Worm (Caenorhabditis elegans): ENCODE data around the gene F56B3.6.

F56B3.6 gene

ce11 chrIV:830262-830960 is 42.6 kb downstream of the F56B3.6 start:
- TF ChIP-seq aha-1 (tag): peak; percentile 93
- no peak for TF ChIP-seq zfp-3 (GFP tag; conservative IDR thresholded peaks at IDR 0.05)

ce11 chrIV:831796-832486 is 44.1 kb downstream of the F56B3.6 start, which contains the start of the genes madf-1 and Y55F3BR.10:
TSS of gene madf-1 (minus strand) at chrIV:831896.
TSS of gene Y55F3BR.10 (plus strand) at chrIV:832436.
- TF ChIP-seq T20F7.1 (GFP tag; optimal IDR thresholded peaks at IDR 0.05) (no peak), lsy-2 (tag; optimal IDR thresholded peaks at IDR 0.05) (no peak), spr-3 (GFP tag; optimal IDR thresholded peaks at IDR 0.05) (no peak), nhr-237 (tag; optimal IDR thresholded peaks at IDR 0.05) (no peak), dmd-9 (GFP tag; IDR thresholded peaks at IDR 0.05) (no peak), nhr-102 (tag; optimal IDR thresholded peaks at IDR 0.05) (no peak)

- TF ChIP-seq nhr-25 (tag; optimal IDR thresholded peaks at IDR 0.05; ENCODE audit: borderline replicate concordance, insufficient read depth) (no peak), aha-1 (tag) (peak; percentile 76), lsy-2 (tag; optimal IDR thresholded peaks at IDR 0.05) (peak in 1 of 2 experiments; percentile 34), ceh-44 (GFP tag; IDR thresholded peaks at IDR 0.05) (no peak), hif-1 (tag; optimal IDR thresholded peaks at IDR 0.05) (peak in 1 of 2 experiments; percentile 20), nhr-6 (tag; optimal IDR thresholded peaks at IDR 0.05) (peak; percentile 0)
These were observed 45.7 kb downstream of the F56B3.6 start for ce11 chrIV:833517-833916.

Data from whole organism, L4 larva.